Fruit fly (Drosophila melanogaster) whole organism, prepupa: ENCODE measurements around the gene CG3223.

ENCODE experiments used
- Blimp-1 ChIP-seq: fragments of 200-800 bp; sonication (Bioruptor generic); optimal IDR thresholded peaks from 3 replicates; lab custom pipeline; 2017; ENCODE audit warnings: missing biosample characterization, missing genetic modification characterization, mild to moderate bottlenecking, moderate library complexity, missing genetic modification reagents
- CG10669 ChIP-seq: fragments of 200-800 bp; sonication (Bioruptor generic); optimal IDR thresholded peaks from 3 replicates; lab custom pipeline; 2018; ENCODE audit warnings: missing biosample characterization, mild to moderate bottlenecking, missing genetic modification characterization, moderate library complexity
- CG11294 ChIP-seq: fragments of 200-800 bp; sonication (Bioruptor generic); IDR thresholded peaks from 2 replicates; pipeline ENCODE4 v1.3.6; 2022; ENCODE audit warnings: missing biosample characterization, missing genetic modification characterization
- CG11902 ChIP-seq: fragments of 200-800 bp; sonication (Bioruptor generic); optimal IDR thresholded peaks from 3 replicates; lab custom pipeline; 2016; ENCODE audit warnings: missing biosample characterization, missing genetic modification characterization
- CG16779 ChIP-seq: fragments of 200-800 bp; sonication (Bioruptor generic); optimal IDR thresholded peaks from 3 replicates; lab custom pipeline; 2017; ENCODE audit warnings: missing biosample characterization, mild to moderate bottlenecking, missing genetic modification characterization
- CG3032 ChIP-seq: fragments of 200-800 bp; optimal IDR thresholded peaks from 2 replicates; lab custom pipeline; 2019; ENCODE audit warnings: missing biosample characterization, mild to moderate bottlenecking, missing genetic modification characterization, moderate library complexity
- CG32006 ChIP-seq: fragments of 200-800 bp; sonication (Bioruptor generic); optimal IDR thresholded peaks from 3 replicates; lab custom pipeline; 2017; ENCODE audit warnings: missing biosample characterization, mild to moderate bottlenecking, missing genetic modification characterization
- CG34406 ChIP-seq: fragments of 200-800 bp; sonication (Bioruptor generic); optimal IDR thresholded peaks from 3 replicates; lab custom pipeline; 2016; ENCODE audit warnings: missing biosample characterization, missing genetic modification characterization
- CG4318 ChIP-seq: fragments of 200-800 bp; sonication (Bioruptor generic); optimal IDR thresholded peaks from 3 replicates; lab custom pipeline; 2017; ENCODE audit warnings: missing biosample characterization, mild to moderate bottlenecking, missing genetic modification characterization
- CG6163 ChIP-seq: fragments of 200-800 bp; sonication (Bioruptor generic); IDR thresholded peaks from 3 replicates; pipeline ENCODE4 v1.3.6; 2022; ENCODE audit warnings: missing biosample characterization, missing genetic modification characterization
- CG6276 ChIP-seq: fragments of 200-800 bp; sonication (Bioruptor generic); optimal IDR thresholded peaks from 2 replicates; lab custom pipeline; 2017; ENCODE audit warnings: missing biosample characterization, mild to moderate bottlenecking, missing genetic modification characterization
- CG6792 ChIP-seq: fragments of 200-800 bp; sonication (Bioruptor generic); optimal IDR thresholded peaks from 3 replicates; lab custom pipeline; 2016; ENCODE audit warnings: missing biosample characterization, missing genetic modification characterization
- CG6854 ChIP-seq: fragments of 200-800 bp; sonication (Bioruptor generic); optimal IDR thresholded peaks from 2 replicates; lab custom pipeline; 2017; ENCODE audit warnings: missing biosample characterization, mild to moderate bottlenecking, missing genetic modification characterization
- CG7368 ChIP-seq: fragments of 200-800 bp; sonication (Bioruptor generic); optimal IDR thresholded peaks from 3 replicates; lab custom pipeline; 2016; ENCODE audit warnings: missing biosample characterization, missing genetic modification characterization
- CG8319 ChIP-seq: fragments of 200-800 bp; sonication (Bioruptor generic); optimal IDR thresholded peaks from 3 replicates; lab custom pipeline; 2016; ENCODE audit warnings: missing biosample characterization, missing genetic modification characterization
- Eip78C ChIP-seq: fragments of 200-800 bp; sonication (Bioruptor generic); peaks from one replicate; lab custom pipeline; 2016; ENCODE audit warnings: missing biosample characterization, missing genetic modification characterization
- Ets96B ChIP-seq: fragments of 200-800 bp; optimal IDR thresholded peaks from 2 replicates; lab custom pipeline; 2019; ENCODE audit warnings: missing biosample characterization, mild to moderate bottlenecking, missing genetic modification characterization, moderate library complexity
- Hr38 ChIP-seq: sonication (Bioruptor generic); optimal IDR thresholded peaks from 2 replicates; lab custom pipeline; 2016; ENCODE audit warnings: missing biosample characterization, missing genetic modification characterization
- Hr39 ChIP-seq: fragments of 200-800 bp; sonication (Bioruptor generic); optimal IDR thresholded peaks from 2 replicates; lab custom pipeline; 2016; ENCODE audit warnings: missing biosample characterization, missing genetic modification characterization
- Hr4 ChIP-seq: fragments of 200-800 bp; sonication (Bioruptor generic); optimal IDR thresholded peaks from 3 replicates; lab custom pipeline; 2016; ENCODE audit warnings: missing biosample characterization, missing genetic modification characterization
- Lpt ChIP-seq: fragments of 200-800 bp; sonication (Bioruptor generic); optimal IDR thresholded peaks from 3 replicates; lab custom pipeline; 2016; ENCODE audit warnings: missing biosample characterization, missing genetic modification characterization
- Met ChIP-seq: fragments of 200-800 bp; sonication (Bioruptor generic); optimal IDR thresholded peaks from 3 replicates; lab custom pipeline; 2016; ENCODE audit warnings: missing biosample characterization, missing genetic modification characterization
- OdsH ChIP-seq: fragments of 200-800 bp; sonication (Bioruptor generic); optimal IDR thresholded peaks from 3 replicates; lab custom pipeline; 2016; ENCODE audit warnings: missing biosample characterization, missing genetic modification characterization
- Sox102F ChIP-seq: fragments of 200-800 bp; sonication (Bioruptor generic); optimal IDR thresholded peaks from 2 replicates; lab custom pipeline; 2016; ENCODE audit warnings: missing biosample characterization, mild to moderate bottlenecking, missing genetic modification characterization
- Sox14 ChIP-seq: fragments of 200-800 bp; sonication (Bioruptor generic); optimal IDR thresholded peaks from 3 replicates; lab custom pipeline; 2016; ENCODE audit warnings: missing biosample characterization, missing genetic modification characterization
- Sox15 ChIP-seq: fragments of 200-800 bp; sonication (Bioruptor generic); optimal IDR thresholded peaks from 3 replicates; lab custom pipeline; 2016; ENCODE audit warnings: missing biosample characterization, missing genetic modification characterization
- acj6 ChIP-seq: fragments of 200-800 bp; sonication (Bioruptor generic); optimal IDR thresholded peaks from 3 replicates; lab custom pipeline; 2016; ENCODE audit warnings: missing biosample characterization, missing genetic modification characterization
- cyc ChIP-seq: fragments of 200-800 bp; sonication (Bioruptor generic); optimal IDR thresholded peaks from 3 replicates; lab custom pipeline; 2016; ENCODE audit warnings: missing biosample characterization, missing genetic modification characterization
- dsx ChIP-seq: fragments of 200-800 bp; optimal IDR thresholded peaks from 3 replicates; lab custom pipeline; 2019; ENCODE audit warnings: missing biosample characterization, mild to moderate bottlenecking, missing genetic modification characterization, moderate library complexity; ENCODE audit not compliant: poor library complexity, severe bottlenecking
- eg ChIP-seq: fragments of 200-800 bp; sonication (Bioruptor generic); IDR thresholded peaks from 3 replicates; pipeline ENCODE4 v1.3.6; 2022; ENCODE audit warnings: missing biosample characterization, missing genetic modification characterization
- esn ChIP-seq: fragments of 200-800 bp; sonication (Bioruptor generic); optimal IDR thresholded peaks from 2 replicates; lab custom pipeline; 2016; ENCODE audit warnings: missing biosample characterization, mild to moderate bottlenecking, missing genetic modification characterization, moderate library complexity
- fd59A ChIP-seq: fragments of 200-800 bp; sonication (Bioruptor generic); optimal IDR thresholded peaks from 2 replicates; lab custom pipeline; 2017; ENCODE audit warnings: missing biosample characterization, mild to moderate bottlenecking, missing genetic modification characterization, missing genetic modification reagents
- fkh ChIP-seq: fragments of 200-800 bp; sonication (Bioruptor generic); optimal IDR thresholded peaks from 3 replicates; lab custom pipeline; 2017; ENCODE audit warnings: missing biosample characterization, mild to moderate bottlenecking, missing genetic modification characterization, moderate library complexity
- net ChIP-seq: fragments of 200-800 bp; sonication (Bioruptor generic); optimal IDR thresholded peaks from 3 replicates; lab custom pipeline; 2016; ENCODE audit warnings: missing biosample characterization, missing genetic modification characterization
- pdm3 ChIP-seq: fragments of 200-800 bp; sonication (Bioruptor generic); optimal IDR thresholded peaks from 3 replicates; lab custom pipeline; 2016; ENCODE audit warnings: missing biosample characterization, missing genetic modification characterization
- salr ChIP-seq, 2 experiments: fragments of 200-800 bp; sonication (Bioruptor generic); optimal IDR thresholded peaks; 3 replicates each; lab custom pipeline; 2016 to 2018; ENCODE audit warnings: missing biosample characterization in 2 of 2, missing genetic modification characterization in 2 of 2, mild to moderate bottlenecking in 1 of 2
- svp ChIP-seq: fragments of 200-800 bp; sonication (Bioruptor generic); peaks from one replicate; lab custom pipeline; 2016; ENCODE audit warnings: missing biosample characterization, missing genetic modification characterization
- topi ChIP-seq: fragments of 200-800 bp; sonication (Bioruptor generic); optimal IDR thresholded peaks from 3 replicates; lab custom pipeline; 2016; ENCODE audit warnings: missing biosample characterization, missing genetic modification characterization
- vri ChIP-seq: fragments of 200-800 bp; sonication (Bioruptor generic); optimal IDR thresholded peaks from 3 replicates; lab custom pipeline; 2016; ENCODE audit warnings: missing biosample characterization, mild to moderate bottlenecking, missing genetic modification characterization

Gene CG3223

dm6 chr3R:7994629-7995028, 14.6 kb upstream of the CG3223 start:
- peak; percentile 44 for TF ChIP-seq Eip78C (GFP tag; lab: Kevin White, UChicago)
- TF ChIP-seq Hr4 (GFP tag; lab: Kevin White, UChicago) = no peak
- TF ChIP-seq, all 60 proteins: peak for 1

- no peak for TF ChIP-seq fd59A (GFP tag; lab: Kevin White, UChicago)
- TF ChIP-seq CG6854 (GFP tag; lab: Kevin White, UChicago) = peak; percentile 76
- peak; percentile 28 for TF ChIP-seq Eip78C (GFP tag; lab: Kevin White, UChicago)
Observed at dm6 chr3R:7995722-7996121, 13.5 kb upstream of the CG3223 start, which contains the start of gene Elovl7. Gene Elovl7 (minus strand): TSS chr3R:7995852.

- TF ChIP-seq Blimp-1 (GFP tag; lab: Kevin White, UChicago) = no peak
- TF ChIP-seq Ets96B (tag; lab: Kevin White, UChicago) = no peak
- no peak for TF ChIP-seq CG34406 (GFP tag; lab: Kevin White, UChicago)
- no peak for TF ChIP-seq CG7368 (GFP tag; lab: Kevin White, UChicago)
- TF ChIP-seq Hr4 (GFP tag; lab: Kevin White, UChicago) = no peak
- TF ChIP-seq Lpt (GFP tag; lab: Kevin White, UChicago) = no peak
- TF ChIP-seq CG11294 = no peak
- no peak for TF ChIP-seq Eip78C (GFP tag; lab: Kevin White, UChicago)
- no peak for TF ChIP-seq Met (GFP tag; lab: Kevin White, UChicago)
- TF ChIP-seq, all 60 proteins: peak for 0
Observed at dm6 chr3R:7998778-7999177, 10.4 kb upstream of the CG3223 start.

dm6 chr3R:7999530-8000116, 9.6 kb upstream of the CG3223 start, which contains the start of gene PIG-H:
Gene PIG-H (plus strand): TSS chr3R:7999832.
- peak; percentile 84 for TF ChIP-seq vri (GFP tag; lab: Kevin White, UChicago)
- TF ChIP-seq esn = peak; percentile 16
- no peak for TF ChIP-seq Lpt (GFP tag; lab: Kevin White, UChicago)
- TF ChIP-seq Sox14 (GFP tag; lab: Kevin White, UChicago) = peak; percentile 14
- TF ChIP-seq Hr39 = peak; percentile 16
- TF ChIP-seq, all 60 proteins: peak for 4

- TF ChIP-seq CG6854 (GFP tag; lab: Kevin White, UChicago) = peak; percentile 93
- peak; percentile 98 for TF ChIP-seq Eip78C (GFP tag; lab: Kevin White, UChicago)
- peak; percentile 98 for TF ChIP-seq CG6163 (GFP tag; lab: Robert Waterston, UW)
- TF ChIP-seq cyc (GFP tag; lab: Kevin White, UChicago) = peak; percentile 95
- peak; percentile 97 for TF ChIP-seq eg (GFP tag; lab: Robert Waterston, UW)
- TF ChIP-seq CG3032 (tag; lab: Kevin White, UChicago) = peak; percentile 95
- TF ChIP-seq acj6 = peak; percentile 97
- peak; percentile 90 for TF ChIP-seq fd59A (GFP tag; lab: Kevin White, UChicago)
- TF ChIP-seq Hr38 (GFP tag; lab: Kevin White, UChicago) = no peak
- peak; percentile 90 for TF ChIP-seq Blimp-1 (GFP tag; lab: Kevin White, UChicago)
- TF ChIP-seq CG16779 (tag; lab: Kevin White, UChicago) = peak; percentile 89
- TF ChIP-seq CG34406 (GFP tag; lab: Kevin White, UChicago) = peak; percentile 96
- TF ChIP-seq svp (GFP tag; lab: Kevin White, UChicago) = peak; percentile 98
- TF ChIP-seq CG6276 (GFP tag; lab: Kevin White, UChicago) = peak; percentile 92
- TF ChIP-seq Sox102F (GFP tag; lab: Kevin White, UChicago) = peak; percentile 95
- TF ChIP-seq CG4318 = peak; percentile 91
- TF ChIP-seq vri (GFP tag; lab: Kevin White, UChicago) = peak; percentile 98
- TF ChIP-seq fkh = no peak
- peak; percentile 94 for TF ChIP-seq Sox14 (GFP tag; lab: Kevin White, UChicago)
- TF ChIP-seq pdm3 (GFP tag; lab: Kevin White, UChicago) = peak; percentile 94
- peak; percentile 95 for TF ChIP-seq CG32006 (GFP tag; lab: Kevin White, UChicago)
- TF ChIP-seq CG10669 (GFP tag; lab: Kevin White, UChicago) = peak; percentile 95
- TF ChIP-seq dsx (GFP tag; lab: Kevin White, UChicago) = peak; percentile 88
- TF ChIP-seq OdsH (GFP tag; lab: Kevin White, UChicago) = peak; percentile 97
- peak; percentile 96 for TF ChIP-seq topi (GFP tag; lab: Kevin White, UChicago)
- TF ChIP-seq Ets96B (tag; lab: Kevin White, UChicago) = peak; percentile 96
- peak; percentile 95 for TF ChIP-seq CG8319
- peak; percentile 94 for TF ChIP-seq CG7368 (GFP tag; lab: Kevin White, UChicago)
- TF ChIP-seq salr (GFP tag; optimal IDR thresholded peaks at IDR 0.05; lab: Kevin White, UChicago) = peak; percentile 87 to 91
- TF ChIP-seq CG6792 = peak; percentile 96
- peak; percentile 94 for TF ChIP-seq net (GFP tag; lab: Kevin White, UChicago)
- peak; percentile 97 for TF ChIP-seq esn
- TF ChIP-seq Met (GFP tag; lab: Kevin White, UChicago) = peak; percentile 96
- peak; percentile 96 for TF ChIP-seq CG11902 (GFP tag; lab: Kevin White, UChicago)
- peak; percentile 95 for TF ChIP-seq CG11294
- TF ChIP-seq Sox15 (GFP tag; lab: Kevin White, UChicago) = peak; percentile 94
Observed at dm6 chr3R:8001074-8001669, 8.0 kb upstream of the CG3223 start, which contains the start of the genes Kmn2 and CG2698. Gene Kmn2 (minus strand): TSS chr3R:8001309. Gene CG2698 (plus strand): TSS chr3R:8001562.
